Fruit fly (Drosophila melanogaster) whole organism, embryonic: ENCODE results near the gene Twdlalpha.

Experiments
- CG10431 ChIP-seq: fragments of 200-800 bp; sonication (Bioruptor generic); optimal IDR thresholded peaks from 3 replicates; lab custom pipeline; 2018; ENCODE audit warnings: missing biosample characterization, mild to moderate bottlenecking, missing genetic modification characterization
- CG10979 ChIP-seq: fragments of 200-800 bp; sonication (Bioruptor generic); optimal IDR thresholded peaks from 2 replicates; lab custom pipeline; 2018; ENCODE audit warnings: missing biosample characterization, mild to moderate bottlenecking, missing genetic modification characterization, moderate library complexity
- CG12219 ChIP-seq: fragments of 200-800 bp; sonication (Bioruptor generic); optimal IDR thresholded peaks from 3 replicates; lab custom pipeline; 2018; ENCODE audit warnings: missing biosample characterization, mild to moderate bottlenecking, missing genetic modification characterization
- CG13287 ChIP-seq: fragments of 200-800 bp; sonication (Bioruptor generic); IDR thresholded peaks from 2 replicates; pipeline ENCODE4 v1.3.6; 2022; ENCODE audit warnings: missing biosample characterization, missing genetic modification characterization; ENCODE audit not compliant: partially characterized antibody
- CG13775 ChIP-seq: fragments of 200-800 bp; sonication (Bioruptor generic); optimal IDR thresholded peaks from 3 replicates; lab custom pipeline; 2017; ENCODE audit warnings: missing biosample characterization, mild to moderate bottlenecking, missing genetic modification characterization
- CG17361 ChIP-seq: fragments of 200-800 bp; sonication (Bioruptor generic); IDR thresholded peaks from 3 replicates; pipeline ENCODE4 v1.3.6; 2022; ENCODE audit warnings: missing biosample characterization, missing genetic modification characterization
- CG18262 ChIP-seq: fragments of 200-800 bp; optimal IDR thresholded peaks from 3 replicates; lab custom pipeline; 2019; ENCODE audit warnings: missing biosample characterization, mild to moderate bottlenecking, missing genetic modification characterization, moderate library complexity
- CG2889 ChIP-seq: fragments of 200-800 bp; sonication (Bioruptor generic); IDR thresholded peaks from 3 replicates; pipeline ENCODE4 v1.3.6; 2022; ENCODE audit warnings: missing biosample characterization, missing genetic modification characterization
- CG34224 ChIP-seq: fragments of 200-800 bp; sonication (Bioruptor generic); IDR thresholded peaks from 3 replicates; pipeline ENCODE4 v1.3.6; 2022; ENCODE audit warnings: missing biosample characterization, missing genetic modification characterization; ENCODE audit not compliant: partially characterized antibody
- CG3726 ChIP-seq: fragments of 200-800 bp; sonication (Bioruptor generic); IDR thresholded peaks from 3 replicates; pipeline ENCODE4, ENCODE4 v1.3.6; 2022; ENCODE audit warnings: missing biosample characterization, missing genetic modification characterization
- CG4328 ChIP-seq: fragments of 200-800 bp; sonication (Bioruptor generic); optimal IDR thresholded peaks from 3 replicates; lab custom pipeline; 2017; ENCODE audit warnings: missing biosample characterization, missing genetic modification reagents, missing genetic modification characterization
- CG4404 ChIP-seq: fragments of 200-800 bp; sonication (Bioruptor generic); IDR thresholded peaks from 2 replicates; pipeline ENCODE4 v1.3.6; 2022; ENCODE audit warnings: missing biosample characterization, missing genetic modification characterization
- CG4424 ChIP-seq: fragments of 200-800 bp; sonication (Bioruptor generic); optimal IDR thresholded peaks from 3 replicates; lab custom pipeline; 2016; ENCODE audit warnings: missing biosample characterization, missing genetic modification characterization
- CG4707 ChIP-seq: fragments of 200-800 bp; sonication (Bioruptor generic); optimal IDR thresholded peaks from 2 replicates; lab custom pipeline; 2018; ENCODE audit warnings: missing biosample characterization, mild to moderate bottlenecking, missing genetic modification characterization, moderate library complexity
- CG4854 ChIP-seq: fragments of 200-800 bp; sonication (Bioruptor generic); optimal IDR thresholded peaks from 2 replicates; lab custom pipeline; 2016; ENCODE audit warnings: missing biosample characterization, missing genetic modification characterization, inconsistent platforms
- CG5953 ChIP-seq: fragments of 200-800 bp; sonication (Bioruptor generic); IDR thresholded peaks from 2 replicates; pipeline ENCODE4 v1.3.6; 2022; ENCODE audit warnings: missing biosample characterization, missing genetic modification characterization
- CG6272 ChIP-seq: fragments of 200-800 bp; sonication (Bioruptor generic); IDR thresholded peaks from 2 replicates; pipeline ENCODE4 v1.3.6; 2022; ENCODE audit warnings: missing biosample characterization, missing genetic modification characterization
- CG6683 ChIP-seq: fragments of 200-800 bp; sonication (Bioruptor generic); optimal IDR thresholded peaks from 2 replicates; lab custom pipeline; 2017; ENCODE audit warnings: missing biosample characterization, mild to moderate bottlenecking, missing genetic modification characterization, missing genetic modification reagents
- CG6854 ChIP-seq: fragments of 200-800 bp; sonication (Bioruptor generic); optimal IDR thresholded peaks from 3 replicates; lab custom pipeline; 2017; ENCODE audit warnings: missing biosample characterization, mild to moderate bottlenecking, missing genetic modification characterization
- CG8924 ChIP-seq: fragments of 200-800 bp; optimal IDR thresholded peaks from 3 replicates; lab custom pipeline; 2019; ENCODE audit warnings: missing biosample characterization, mild to moderate bottlenecking, missing genetic modification characterization, moderate library complexity
- CrebB ChIP-seq: fragments of 200-800 bp; sonication (Bioruptor generic); optimal IDR thresholded peaks from 3 replicates; lab custom pipeline; 2018; ENCODE audit warnings: missing biosample characterization, mild to moderate bottlenecking, missing genetic modification characterization
- H15 ChIP-seq: fragments of 200-800 bp; sonication (Bioruptor generic); IDR thresholded peaks from 3 replicates; pipeline ENCODE4 v1.3.6; 2022; ENCODE audit warnings: missing biosample characterization, missing genetic modification characterization
- HHEX ChIP-seq: fragments of 200-800 bp; sonication (Bioruptor generic); optimal IDR thresholded peaks from 3 replicates; lab custom pipeline; 2017; ENCODE audit warnings: missing biosample characterization, mild to moderate bottlenecking, missing genetic modification characterization, missing genetic modification reagents
- HLH4C ChIP-seq: fragments of 200-800 bp; sonication (Bioruptor generic); IDR thresholded peaks from 3 replicates; pipeline ENCODE4 v1.3.6; 2022; ENCODE audit warnings: missing biosample characterization, missing genetic modification characterization; ENCODE audit not compliant: partially characterized antibody
- Hr39 ChIP-seq: fragments of >200 bp; optimal IDR thresholded peaks from 2 replicates; lab custom pipeline; 2017
- MBD-R2 ChIP-seq: fragments of 200-800 bp; sonication (Bioruptor generic); IDR thresholded peaks from 2 replicates; pipeline ENCODE4 v1.3.6; 2022; ENCODE audit warnings: missing biosample characterization, missing genetic modification characterization
- Mad ChIP-seq: fragments of 200-800 bp; sonication (Bioruptor generic); optimal IDR thresholded peaks from 2 replicates; lab custom pipeline; 2016; ENCODE audit warnings: missing biosample characterization, missing genetic modification characterization
- Med ChIP-seq: fragments of 200-800 bp; sonication (Bioruptor generic); peaks from one replicate; lab custom pipeline; 2016; ENCODE audit warnings: missing biosample characterization, missing genetic modification characterization, mild to moderate bottlenecking, inconsistent platforms, moderate library complexity
- NC2β ChIP-seq: fragments of 200-800 bp; sonication (Bioruptor generic); optimal IDR thresholded peaks from 2 replicates; lab custom pipeline; 2016; ENCODE audit warnings: missing biosample characterization, missing genetic modification characterization
- Ravus ChIP-seq: fragments of 200-800 bp; sonication (Bioruptor generic); IDR thresholded peaks from 2 replicates; pipeline ENCODE4 v1.3.6; 2022; ENCODE audit warnings: missing biosample characterization, missing genetic modification characterization
- Taf1 ChIP-seq: fragments of 200-800 bp; sonication (Bioruptor generic); IDR thresholded peaks from 2 replicates; pipeline ENCODE4 v1.3.6; 2022; ENCODE audit warnings: missing biosample characterization, missing genetic modification characterization
- bbx ChIP-seq: fragments of 200-800 bp; sonication (Bioruptor generic); IDR thresholded peaks from 2 replicates; pipeline ENCODE4 v1.3.6; 2022; ENCODE audit warnings: missing biosample characterization, missing genetic modification characterization; ENCODE audit not compliant: partially characterized antibody
- dmrt99B ChIP-seq: fragments of 200-800 bp; sonication (Bioruptor generic); optimal IDR thresholded peaks from 2 replicates; lab custom pipeline; 2018; ENCODE audit warnings: missing biosample characterization, mild to moderate bottlenecking, missing genetic modification characterization, moderate library complexity
- fd102C ChIP-seq: fragments of 200-800 bp; sonication (Bioruptor generic); optimal IDR thresholded peaks from 2 replicates; lab custom pipeline; 2018; ENCODE audit warnings: missing biosample characterization, mild to moderate bottlenecking, missing genetic modification characterization, moderate library complexity
- gce ChIP-seq: fragments of 200-800 bp; sonication (Bioruptor generic); IDR thresholded peaks from 3 replicates; pipeline ENCODE4 v1.3.6; 2022; ENCODE audit warnings: missing biosample characterization, missing genetic modification characterization
- grau ChIP-seq: fragments of 200-800 bp; optimal IDR thresholded peaks from 3 replicates; lab custom pipeline; 2019; ENCODE audit warnings: missing biosample characterization, mild to moderate bottlenecking, missing genetic modification characterization, moderate library complexity
- hbn ChIP-seq: fragments of 200-800 bp; sonication (Bioruptor generic); IDR thresholded peaks from 2 replicates; pipeline ENCODE4 v1.3.6; 2022; ENCODE audit warnings: missing biosample characterization, missing genetic modification characterization; ENCODE audit not compliant: partially characterized antibody
- lmd ChIP-seq: fragments of 200-800 bp; sonication (Bioruptor generic); IDR thresholded peaks from 2 replicates; pipeline ENCODE4 v1.3.6; 2022; ENCODE audit warnings: missing biosample characterization, missing genetic modification characterization
- mirr ChIP-seq: fragments of 200-800 bp; sonication (Bioruptor generic); optimal IDR thresholded peaks from 3 replicates; lab custom pipeline; 2018; ENCODE audit warnings: missing biosample characterization, mild to moderate bottlenecking, missing genetic modification characterization
- nau ChIP-seq: fragments of 200-800 bp; sonication (Bioruptor generic); optimal IDR thresholded peaks from 3 replicates; lab custom pipeline; 2017; ENCODE audit warnings: missing biosample characterization, mild to moderate bottlenecking, missing genetic modification characterization, missing genetic modification reagents
- nmo ChIP-seq: fragments of 200-800 bp; sonication (Bioruptor generic); optimal IDR thresholded peaks from 2 replicates; lab custom pipeline; 2018; ENCODE audit warnings: missing biosample characterization, mild to moderate bottlenecking, missing genetic modification characterization, moderate library complexity
- oc ChIP-seq: fragments of 200-800 bp; sonication (Bioruptor generic); optimal IDR thresholded peaks from 2 replicates; lab custom pipeline; 2018; ENCODE audit warnings: missing biosample characterization, mild to moderate bottlenecking, missing genetic modification characterization, moderate library complexity
- p53 ChIP-seq: fragments of 200-800 bp; sonication (Bioruptor generic); optimal IDR thresholded peaks from 2 replicates; lab custom pipeline; 2016; ENCODE audit warnings: missing biosample characterization, missing genetic modification characterization
- pnt ChIP-seq: fragments of 200-800 bp; sonication (Bioruptor generic); optimal IDR thresholded peaks from 3 replicates; lab custom pipeline; 2016; ENCODE audit warnings: missing biosample characterization, missing genetic modification characterization
- prd ChIP-seq, 3 experiments: fragments of >200 bp in 2 of 3; fragments of 200-800 bp in 1 of 3; sonication (Bioruptor generic) in 1 of 3; optimal IDR thresholded peaks in 2 of 3; IDR thresholded peaks in 1 of 3; 2 replicates in 2 of 3; 3 replicates in 1 of 3; pipeline versions ENCODE4 v1.3.6 to Lab custom; 2017 to 2022; ENCODE audit warnings: missing biosample characterization in 1 of 3, missing genetic modification characterization in 1 of 3
- pum ChIP-seq: fragments of 200-800 bp; sonication (Bioruptor generic); optimal IDR thresholded peaks from 2 replicates; lab custom pipeline; 2016; ENCODE audit warnings: missing biosample characterization, missing genetic modification characterization
- sr ChIP-seq: fragments of 200-800 bp; sonication (Bioruptor generic); IDR thresholded peaks from 3 replicates; pipeline ENCODE4 v1.3.6; 2022; ENCODE audit warnings: missing biosample characterization, missing genetic modification characterization
- vfl ChIP-seq: fragments of 200-800 bp; sonication (Bioruptor generic); optimal IDR thresholded peaks from 2 replicates; lab custom pipeline; 2016; ENCODE audit warnings: missing biosample characterization, missing genetic modification characterization
- zfh1 ChIP-seq: fragments of 200-800 bp; sonication (Bioruptor generic); IDR thresholded peaks from 3 replicates; pipeline ENCODE4 v1.3.6; 2022; ENCODE audit warnings: missing biosample characterization, missing genetic modification characterization

The Twdlalpha gene

DNA sequence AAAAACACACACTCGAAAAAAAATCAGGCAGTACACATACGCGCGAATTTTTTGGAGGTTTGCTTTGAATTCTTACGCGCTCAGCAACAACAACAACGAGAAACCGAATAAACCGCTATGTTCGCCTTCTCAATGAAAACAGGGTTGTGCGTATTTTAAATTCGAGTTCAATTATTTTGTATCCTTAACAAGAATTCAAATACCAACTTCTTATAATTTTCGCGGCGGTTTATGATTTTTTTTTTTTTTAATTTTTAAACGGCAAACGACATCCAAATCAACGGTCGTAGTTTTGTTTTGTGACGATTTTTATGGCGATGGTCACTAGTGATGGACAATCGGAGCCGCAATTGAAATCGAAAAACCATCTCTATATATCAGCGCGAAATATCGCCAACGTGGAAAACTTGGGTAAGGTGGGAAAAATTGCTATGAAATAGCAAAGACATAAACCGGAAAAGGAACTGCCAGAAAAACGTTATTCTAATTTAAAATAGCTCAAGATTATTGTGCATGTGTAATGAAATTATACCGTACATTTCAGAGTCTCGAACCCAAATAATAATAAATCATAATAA, 9.0 kb downstream of the Twdlalpha start, which contains the start of gene goe:
Gene goe, minus strand, starts transcription at position 332 of the 578 bp plus-strand sequence.
- TF ChIP-seq CG4854 (GFP tag; lab: Kevin White, UChicago): peak; percentile 45
- peak; percentile 70 for TF ChIP-seq HLH4C (GFP tag; lab: Robert Waterston, UW)
- TF ChIP-seq bbx (GFP tag; lab: Robert Waterston, UW): peak; percentile 95
- TF ChIP-seq fd102C (GFP tag; lab: Kevin White, UChicago): peak; percentile 33
- TF ChIP-seq CG13287: peak; percentile 93
- peak; percentile 76 for TF ChIP-seq grau (tag; lab: Kevin White, UChicago)
- TF ChIP-seq hbn (GFP tag; lab: Robert Waterston, UW): peak; percentile 87
- peak; percentile 82 for TF ChIP-seq zfh1 (GFP tag; lab: Robert Waterston, UW)
- peak; percentile 68; the same call in 2 of the 3 replicates for TF ChIP-seq H15 (GFP tag; lab: Robert Waterston, UW)
- TF ChIP-seq CG13775: peak; percentile 76
- TF ChIP-seq oc: peak; percentile 43
- TF ChIP-seq HHEX (GFP tag; lab: Kevin White, UChicago): peak; percentile 59
- TF ChIP-seq CrebB (tag; lab: Kevin White, UChicago): peak; percentile 83
- TF ChIP-seq CG4404: peak; percentile 20; the same call in 1 of the 2 replicates
- TF ChIP-seq Ravus (GFP tag; lab: Robert Waterston, UW): peak; percentile 2; the same call in 1 of the 2 replicates
- TF ChIP-seq dmrt99B (tag; lab: Kevin White, UChicago): peak; percentile 24
- peak; percentile 56 for TF ChIP-seq CG6683
- no peak for TF ChIP-seq Hr39 (lab: Kevin White, UChicago)
- peak; percentile 98 for TF ChIP-seq Med (GFP tag; lab: Kevin White, UChicago)
- peak; percentile 86 for TF ChIP-seq CG34224 (GFP tag; lab: Robert Waterston, UW)
- no peak for TF ChIP-seq CG2889
- peak; percentile 76 for TF ChIP-seq nmo (GFP tag; lab: Kevin White, UChicago)
- peak; percentile 67 for TF ChIP-seq MBD-R2 (GFP tag; lab: Robert Waterston, UW)
- peak; percentile 17 for TF ChIP-seq nau
- peak; percentile 30 for TF ChIP-seq CG10979 (tag; lab: Kevin White, UChicago)
- peak; percentile 30 for TF ChIP-seq CG8924 (tag; lab: Kevin White, UChicago)
- peak; percentile 50 for TF ChIP-seq CG6854 (GFP tag; lab: Kevin White, UChicago)
- TF ChIP-seq CG4707 (GFP tag; lab: Kevin White, UChicago): peak; percentile 63
- peak; percentile 57 for TF ChIP-seq CG10431 (GFP tag; lab: Kevin White, UChicago)
- peak; percentile 91 for TF ChIP-seq NC2β
- peak; percentile 31 for TF ChIP-seq CG18262 (tag; lab: Kevin White, UChicago)
- peak; percentile 39; the same call in 2 of the 3 replicates for TF ChIP-seq CG17361 (GFP tag; lab: Robert Waterston, UW)
- peak; percentile 70 for TF ChIP-seq mirr (GFP tag; lab: Kevin White, UChicago)
- TF ChIP-seq Taf1: peak; percentile 38; the same call in 1 of the 2 replicates
- TF ChIP-seq vfl (GFP tag; lab: Kevin White, UChicago): peak; percentile 87
- peak; percentile 89 for TF ChIP-seq Mad (GFP tag; lab: Kevin White, UChicago)
- TF ChIP-seq lmd (GFP tag; lab: Robert Waterston, UW): peak; percentile 73
- TF ChIP-seq CG12219 (GFP tag; lab: Kevin White, UChicago): peak; percentile 33
- peak; percentile 71 for TF ChIP-seq pnt (GFP tag; lab: Kevin White, UChicago)
- TF ChIP-seq prd (optimal IDR thresholded peaks at IDR 0.05; lab: Kevin White, UChicago): no peak
- peak; percentile 73 for TF ChIP-seq prd (GFP tag; IDR thresholded peaks at IDR 0.05; lab: Robert Waterston, UW)
- TF ChIP-seq sr (GFP tag; lab: Robert Waterston, UW): peak; percentile 73; the same call in 2 of the 3 replicates
- peak; percentile 40 for TF ChIP-seq CG5953 (GFP tag; lab: Robert Waterston, UW)
- TF ChIP-seq gce (GFP tag; lab: Robert Waterston, UW): peak; percentile 66; the same call in 2 of the 3 replicates
- peak; percentile 60 for TF ChIP-seq CG6272
- 0 out of 3 replicates have a peak, but pooled peaks have one; percentile 28 for TF ChIP-seq CG3726 (GFP tag; lab: Robert Waterston, UW)
- TF ChIP-seq CG4328 (GFP tag; lab: Kevin White, UChicago): peak; percentile 64
- peak; percentile 70 for TF ChIP-seq CG4424
- TF ChIP-seq p53: peak; percentile 85
- peak; percentile 66 for TF ChIP-seq pum (GFP tag; lab: Kevin White, UChicago)
